Fruit fly (Drosophila melanogaster) whole organism, embryonic: ENCODE results near the gene CG45072.

Source experiments
- ATbp ChIP-seq: fragments of 200-800 bp; sonication (Bioruptor generic); optimal IDR thresholded peaks from 2 replicates; lab custom pipeline; 2017; ENCODE audit warnings: missing biosample characterization, mild to moderate bottlenecking, missing genetic modification characterization, missing genetic modification reagents
- Antp ChIP-seq: fragments of 200-800 bp; sonication (Bioruptor generic); optimal IDR thresholded peaks from 3 replicates; lab custom pipeline; 2016; ENCODE audit warnings: missing biosample characterization, missing genetic modification characterization
- BtbVII ChIP-seq: fragments of 200-800 bp; sonication (Bioruptor generic); optimal IDR thresholded peaks from 3 replicates; lab custom pipeline; 2017; ENCODE audit warnings: missing biosample characterization, mild to moderate bottlenecking, missing genetic modification characterization
- CG10209 ChIP-seq: fragments of 200-800 bp; sonication (Bioruptor generic); optimal IDR thresholded peaks from 3 replicates; lab custom pipeline; 2017; ENCODE audit warnings: missing biosample characterization, mild to moderate bottlenecking, missing genetic modification characterization, missing genetic modification reagents
- CG11247 ChIP-seq: fragments of 200-800 bp; sonication (Bioruptor generic); IDR thresholded peaks from 2 replicates; pipeline ENCODE4 v1.3.6; 2022; ENCODE audit warnings: missing biosample characterization, missing genetic modification characterization
- CG12155 ChIP-seq: fragments of 200-800 bp; sonication (Bioruptor generic); optimal IDR thresholded peaks from 3 replicates; lab custom pipeline; 2016; ENCODE audit warnings: missing biosample characterization, missing genetic modification characterization
- CG12659 ChIP-seq: fragments of 200-800 bp; sonication (Bioruptor generic); optimal IDR thresholded peaks from 3 replicates; lab custom pipeline; 2017; ENCODE audit warnings: mild to moderate bottlenecking, missing biosample characterization, missing genetic modification reagents, missing genetic modification characterization
- CG17328 ChIP-seq: fragments of 200-800 bp; sonication (Bioruptor generic); IDR thresholded peaks from 2 replicates; pipeline ENCODE4 v1.3.6; 2022; ENCODE audit warnings: missing biosample characterization, missing genetic modification characterization
- CG17361 ChIP-seq: fragments of 200-800 bp; sonication (Bioruptor generic); IDR thresholded peaks from 3 replicates; pipeline ENCODE4 v1.3.6; 2022; ENCODE audit warnings: missing biosample characterization, missing genetic modification characterization
- CG3163 ChIP-seq: fragments of 200-800 bp; sonication (Bioruptor generic); optimal IDR thresholded peaks from 3 replicates; lab custom pipeline; 2016; ENCODE audit warnings: missing biosample characterization, missing genetic modification characterization
- CG32532 ChIP-seq: fragments of 200-800 bp; sonication (Bioruptor generic); IDR thresholded peaks from 2 replicates; pipeline ENCODE4 v1.3.6; 2022; ENCODE audit warnings: missing biosample characterization, missing genetic modification characterization
- CG4404 ChIP-seq: fragments of 200-800 bp; sonication (Bioruptor generic); IDR thresholded peaks from 2 replicates; pipeline ENCODE4 v1.3.6; 2022; ENCODE audit warnings: missing biosample characterization, missing genetic modification characterization
- CG4820 ChIP-seq: fragments of 200-800 bp; sonication (Bioruptor generic); optimal IDR thresholded peaks from 3 replicates; lab custom pipeline; 2016; ENCODE audit warnings: missing biosample characterization, missing genetic modification characterization
- CG5953 ChIP-seq: fragments of 200-800 bp; sonication (Bioruptor generic); IDR thresholded peaks from 2 replicates; pipeline ENCODE4 v1.3.6; 2022; ENCODE audit warnings: missing biosample characterization, missing genetic modification characterization
- CG6813 ChIP-seq: fragments of 200-800 bp; sonication (Bioruptor generic); optimal IDR thresholded peaks from 2 replicates; lab custom pipeline; 2017; ENCODE audit warnings: missing biosample characterization, missing genetic modification characterization, mild to moderate bottlenecking, moderate library complexity, missing genetic modification reagents
- CG7271 ChIP-seq: fragments of 200-800 bp; sonication (Bioruptor generic); optimal IDR thresholded peaks from 2 replicates; lab custom pipeline; 2018; ENCODE audit warnings: missing biosample characterization, mild to moderate bottlenecking, missing genetic modification characterization, moderate library complexity
- CG7556 ChIP-seq: fragments of 200-800 bp; sonication (Bioruptor generic); optimal IDR thresholded peaks from 2 replicates; lab custom pipeline; 2017; ENCODE audit warnings: missing biosample characterization, mild to moderate bottlenecking, missing genetic modification characterization
- CG7839 ChIP-seq: fragments of 200-800 bp; sonication (Bioruptor generic); optimal IDR thresholded peaks from 3 replicates; lab custom pipeline; 2018; ENCODE audit warnings: missing biosample characterization, mild to moderate bottlenecking, missing genetic modification characterization, moderate library complexity
- Hey ChIP-seq: fragments of 200-800 bp; sonication (Bioruptor generic); optimal IDR thresholded peaks from 3 replicates; lab custom pipeline; 2018; ENCODE audit warnings: missing biosample characterization, mild to moderate bottlenecking, missing genetic modification characterization
- HmgZ ChIP-seq: fragments of 200-800 bp; sonication (Bioruptor generic); optimal IDR thresholded peaks from 2 replicates; lab custom pipeline; 2018; ENCODE audit warnings: missing biosample characterization, mild to moderate bottlenecking, missing genetic modification characterization
- Mrtf ChIP-seq: fragments of 200-800 bp; sonication (Bioruptor generic); IDR thresholded peaks from 3 replicates; pipeline ENCODE4 v1.3.6; 2022; ENCODE audit warnings: missing biosample characterization, missing genetic modification characterization
- Nf-YA ChIP-seq: fragments of 200-800 bp; sonication (Bioruptor generic); IDR thresholded peaks from 2 replicates; pipeline ENCODE4 v1.3.6; 2022; ENCODE audit warnings: missing biosample characterization, missing genetic modification characterization
- PHDP ChIP-seq: fragments of 200-800 bp; sonication (Bioruptor generic); optimal IDR thresholded peaks from 3 replicates; lab custom pipeline; 2018; ENCODE audit warnings: missing biosample characterization, mild to moderate bottlenecking, missing genetic modification characterization, moderate library complexity
- Ptx1 ChIP-seq: fragments of 200-800 bp; sonication (Bioruptor generic); IDR thresholded peaks from 2 replicates; pipeline ENCODE4 v1.3.6; 2022; ENCODE audit warnings: missing biosample characterization, missing genetic modification characterization
- Sox100B ChIP-seq: fragments of 200-800 bp; sonication (Bioruptor generic); optimal IDR thresholded peaks from 3 replicates; lab custom pipeline; 2018; ENCODE audit warnings: missing biosample characterization, mild to moderate bottlenecking, missing genetic modification characterization
- Xrp1 ChIP-seq: fragments of 200-800 bp; sonication (Bioruptor generic); IDR thresholded peaks from 2 replicates; pipeline ENCODE4 v1.3.6; 2022; ENCODE audit warnings: missing biosample characterization, missing genetic modification characterization
- bab2 ChIP-seq: fragments of 200-800 bp; sonication (Bioruptor generic); optimal IDR thresholded peaks from 2 replicates; lab custom pipeline; 2016; ENCODE audit warnings: missing biosample characterization, missing genetic modification characterization
- chif ChIP-seq, 2 experiments: fragments of 200-800 bp; sonication (Bioruptor generic); optimal IDR thresholded peaks; 3 replicates each; lab custom pipeline; 2016; ENCODE audit warnings: missing biosample characterization in 2 of 2, missing genetic modification characterization in 2 of 2
- crc ChIP-seq: fragments of 200-800 bp; sonication (Bioruptor generic); optimal IDR thresholded peaks from 2 replicates; lab custom pipeline; 2016; ENCODE audit warnings: missing biosample characterization, missing genetic modification characterization
- dpn ChIP-seq, 2 experiments: fragments of 200-800 bp; sonication (Bioruptor generic); optimal IDR thresholded peaks; 3 replicates each; lab custom pipeline; 2016; ENCODE audit warnings: missing biosample characterization in 2 of 2, missing genetic modification characterization in 2 of 2
- dysf ChIP-seq: fragments of 200-800 bp; sonication (Bioruptor generic); IDR thresholded peaks from 3 replicates; pipeline ENCODE4 v1.3.6; 2022; ENCODE audit warnings: missing biosample characterization, missing genetic modification characterization
- esg ChIP-seq: fragments of 200-800 bp; sonication (Bioruptor generic); conservative IDR thresholded peaks from 2 replicates; pipeline ENCODE4 v1.3.6; 2022; ENCODE audit warnings: missing biosample characterization, missing genetic modification characterization
- fd96Cb ChIP-seq: fragments of 200-800 bp; sonication (Bioruptor generic); optimal IDR thresholded peaks from 2 replicates; lab custom pipeline; 2018; ENCODE audit warnings: missing biosample characterization, mild to moderate bottlenecking, missing genetic modification characterization, moderate library complexity
- ham ChIP-seq: fragments of 200-800 bp; sonication (Bioruptor generic); IDR thresholded peaks from 2 replicates; pipeline ENCODE4 v1.3.6; 2022; ENCODE audit warnings: missing biosample characterization, missing genetic modification characterization
- hb ChIP-seq: fragments of 200-800 bp; sonication (Bioruptor generic); IDR thresholded peaks from 3 replicates; pipeline ENCODE4 v1.3.6; 2022; ENCODE audit warnings: missing biosample characterization, missing genetic modification characterization; ENCODE audit not compliant: partially characterized antibody
- hth ChIP-seq: fragments of >200 bp; optimal IDR thresholded peaks from 2 replicates; lab custom pipeline; 2017; ENCODE audit warnings: inconsistent platforms
- ind ChIP-seq: fragments of 200-800 bp; sonication (Bioruptor generic); optimal IDR thresholded peaks from 3 replicates; lab custom pipeline; 2016; ENCODE audit warnings: missing biosample characterization, missing genetic modification characterization
- lab ChIP-seq: fragments of 200-800 bp; sonication (Bioruptor generic); optimal IDR thresholded peaks from 3 replicates; lab custom pipeline; 2017; ENCODE audit warnings: missing biosample characterization, missing genetic modification characterization, mild to moderate bottlenecking, moderate library complexity, missing genetic modification reagents
- nmo ChIP-seq: fragments of 200-800 bp; sonication (Bioruptor generic); optimal IDR thresholded peaks from 2 replicates; lab custom pipeline; 2018; ENCODE audit warnings: missing biosample characterization, mild to moderate bottlenecking, missing genetic modification characterization, moderate library complexity
- oc ChIP-seq: fragments of 200-800 bp; sonication (Bioruptor generic); optimal IDR thresholded peaks from 2 replicates; lab custom pipeline; 2018; ENCODE audit warnings: missing biosample characterization, mild to moderate bottlenecking, missing genetic modification characterization, moderate library complexity
- phol ChIP-seq: fragments of 200-800 bp; sonication (Bioruptor generic); optimal IDR thresholded peaks from 3 replicates; lab custom pipeline; 2018; ENCODE audit warnings: missing biosample characterization, mild to moderate bottlenecking, missing genetic modification characterization, moderate library complexity
- prd ChIP-seq, 3 experiments: fragments of >200 bp in 2 of 3; fragments of 200-800 bp in 1 of 3; sonication (Bioruptor generic) in 1 of 3; optimal IDR thresholded peaks in 2 of 3; IDR thresholded peaks in 1 of 3; 2 replicates in 2 of 3; 3 replicates in 1 of 3; pipeline versions ENCODE4 v1.3.6 to Lab custom; 2017 to 2022; ENCODE audit warnings: missing biosample characterization in 1 of 3, missing genetic modification characterization in 1 of 3
- rib ChIP-seq: fragments of 200-800 bp; sonication (Bioruptor generic); IDR thresholded peaks from 2 replicates; pipeline ENCODE4 v1.3.6; 2022; ENCODE audit warnings: missing biosample characterization, missing genetic modification characterization
- sens ChIP-seq: fragments of 200-800 bp; sonication (Bioruptor generic); peaks from one replicate; lab custom pipeline; 2016; ENCODE audit warnings: missing biosample characterization, missing genetic modification characterization
- shn ChIP-seq: fragments of 200-800 bp; sonication (Bioruptor generic); optimal IDR thresholded peaks from 3 replicates; lab custom pipeline; 2016; ENCODE audit warnings: missing biosample characterization, missing genetic modification characterization
- sim ChIP-seq: fragments of 200-800 bp; sonication (Bioruptor generic); IDR thresholded peaks from 2 replicates; pipeline ENCODE4 v1.3.6; 2022; ENCODE audit warnings: missing biosample characterization, missing genetic modification characterization
- sima ChIP-seq: fragments of 200-800 bp; sonication (Bioruptor generic); optimal IDR thresholded peaks from 2 replicates; lab custom pipeline; 2016; ENCODE audit warnings: missing biosample characterization, missing genetic modification characterization
- sisA ChIP-seq: fragments of 200-800 bp; sonication (Bioruptor generic); IDR thresholded peaks from 2 replicates; pipeline ENCODE4 v1.3.6; 2022; ENCODE audit warnings: missing biosample characterization, missing genetic modification characterization
- slbo ChIP-seq: fragments of 200-800 bp; sonication (Bioruptor generic); IDR thresholded peaks from 2 replicates; pipeline ENCODE4 v1.3.6; 2022; ENCODE audit warnings: missing biosample characterization, missing genetic modification characterization
- tin ChIP-seq: fragments of 200-800 bp; sonication (Bioruptor generic); optimal IDR thresholded peaks from 3 replicates; lab custom pipeline; 2016; ENCODE audit warnings: missing biosample characterization, missing genetic modification characterization
- zfh1 ChIP-seq: fragments of 200-800 bp; sonication (Bioruptor generic); IDR thresholded peaks from 3 replicates; pipeline ENCODE4 v1.3.6; 2022; ENCODE audit warnings: missing biosample characterization, missing genetic modification characterization

CG45072 gene

dm6 chr3R:30164162-30164561 is 41.1 kb upstream of the CG45072 start (continued):
- TF ChIP-seq CG6813 (GFP tag; lab: Kevin White, UChicago) (no peak), dysf (GFP tag; lab: Robert Waterston, UW) (peak; percentile 61; the same call in 2 of the 3 replicates), CG4404 (GFP tag; lab: Robert Waterston, UW) (no peak), CG11247 (GFP tag; lab: Robert Waterston, UW) (no peak), lab (GFP tag; lab: Kevin White, UChicago) (peak; percentile 29), Hey (tag; lab: Kevin White, UChicago) (no peak), Nf-YA (GFP tag; lab: Robert Waterston, UW) (0 out of 2 replicates have a peak, but pooled peaks have one; percentile 10), zfh1 (GFP tag; lab: Robert Waterston, UW) (peak; percentile 54; the same call in 2 of the 3 replicates), shn (GFP tag; lab: Kevin White, UChicago) (peak; percentile 6), CG3163 (no peak), CG17361 (no peak), BtbVII (no peak), bab2 (GFP tag; lab: Kevin White, UChicago) (peak; percentile 12), nmo (GFP tag; lab: Kevin White, UChicago) (peak; percentile 24), sisA (GFP tag; lab: Robert Waterston, UW) (peak; percentile 55; the same call in 1 of the 2 replicates), hth (lab: Kevin White, UChicago) (no peak), HmgZ (tag; lab: Kevin White, UChicago) (no peak), fd96Cb (tag; lab: Kevin White, UChicago) (peak; percentile 9), CG7271 (tag; lab: Kevin White, UChicago) (no peak), CG12659 (GFP tag; lab: Kevin White, UChicago) (no peak), ham (no peak), slbo (0 out of 2 replicates have a peak, but pooled peaks have one; percentile 9), ind (GFP tag; lab: Kevin White, UChicago) (peak; percentile 34), dpn (GFP tag; optimal IDR thresholded peaks at IDR 0.05; lab: Kevin White, UChicago) (peak; percentile 5 to 35), CG4820 (GFP tag; lab: Kevin White, UChicago) (peak; percentile 5), CG5953 (GFP tag; lab: Robert Waterston, UW) (no peak), CG7839 (tag; lab: Kevin White, UChicago) (peak; percentile 30), Sox100B (GFP tag; lab: Kevin White, UChicago) (peak; percentile 20), rib (GFP tag; lab: Robert Waterston, UW) (no peak), Mrtf (GFP tag; lab: Robert Waterston, UW) (peak; percentile 31; the same call in 1 of the 3 replicates), PHDP (tag; lab: Kevin White, UChicago) (peak; percentile 9), phol (peak; percentile 42), CG7556 (GFP tag; lab: Kevin White, UChicago) (peak; percentile 6), prd (optimal IDR thresholded peaks at IDR 0.05; lab: Kevin White, UChicago) (no peak), prd (GFP tag; IDR thresholded peaks at IDR 0.05; lab: Robert Waterston, UW) (peak; percentile 72; the same call in 2 of the 3 replicates), CG32532 (GFP tag; lab: Robert Waterston, UW) (no peak), hb (GFP tag; lab: Robert Waterston, UW) (no peak), Ptx1 (peak; percentile 63), chif (GFP tag; optimal IDR thresholded peaks at IDR 0.05; lab: Kevin White, UChicago) (peak; percentile 14 to 18), ATbp (GFP tag; lab: Kevin White, UChicago) (peak; percentile 58), CG12155 (no peak), Antp (GFP tag; lab: Kevin White, UChicago) (peak; percentile 15), crc (GFP tag; lab: Kevin White, UChicago) (no peak), sens (GFP tag; lab: Kevin White, UChicago) (peak; percentile 81), CG17328 (GFP tag; lab: Robert Waterston, UW) (peak; percentile 53), tin (GFP tag; lab: Kevin White, UChicago) (no peak), sim (no peak), Xrp1 (GFP tag; lab: Robert Waterston, UW) (peak; percentile 68; the same call in 1 of the 2 replicates), oc (tag; lab: Kevin White, UChicago) (peak; percentile 80), esg (GFP tag; lab: Robert Waterston, UW) (peak; percentile 45), CG10209 (GFP tag; lab: Kevin White, UChicago) (peak; percentile 7), sima (GFP tag; lab: Kevin White, UChicago) (no peak)
